Fruit fly (Drosophila melanogaster): Measurements from ENCODE around the gene CG13946.

Gene CG13946

dm6 chr2L:821242-821985 is 45.1 kb downstream of the CG13946 start, which contains the start of gene CG3662 (continued):
- peak; percentile 46; the same call in 1 of the 2 replicates for TF ChIP-seq amos (GFP tag; IDR thresholded peaks at IDR 0.05; ENCODE audit: partially characterized antibody)
- no peak for TF ChIP-seq Usf (GFP tag; optimal IDR thresholded peaks at IDR 0.05)
- TF ChIP-seq CG2202 (tag; optimal IDR thresholded peaks at IDR 0.05): no peak
- no peak for TF ChIP-seq CG1792 (GFP tag; optimal IDR thresholded peaks at IDR 0.05)
- no peak for TF ChIP-seq CG11696 (GFP tag; IDR thresholded peaks at IDR 0.05)
- no peak for TF ChIP-seq lab (GFP tag; optimal IDR thresholded peaks at IDR 0.05)
- no peak for TF ChIP-seq wor (GFP tag; IDR thresholded peaks at IDR 0.05)
- no peak for TF ChIP-seq Awh (GFP tag; IDR thresholded peaks at IDR 0.05)
- TF ChIP-seq CG3407 (GFP tag; optimal IDR thresholded peaks at IDR 0.05): no peak
- TF ChIP-seq zen (tag; optimal IDR thresholded peaks at IDR 0.05): no peak
- TF ChIP-seq stc (GFP tag; IDR thresholded peaks at IDR 0.05): no peak
- peak; percentile 85 for TF ChIP-seq Deaf1 (tag; optimal IDR thresholded peaks at IDR 0.05)
- TF ChIP-seq CTCF (GFP tag; optimal IDR thresholded peaks at IDR 0.05): peak; percentile 40
- TF ChIP-seq pzg (GFP tag; optimal IDR thresholded peaks at IDR 0.05): peak; percentile 95
- TF ChIP-seq CG14441 (GFP tag; IDR thresholded peaks at IDR 0.05): no peak
- TF ChIP-seq D19A (tag; optimal IDR thresholded peaks at IDR 0.05): no peak
- no peak for TF ChIP-seq CG30431 (GFP tag; optimal IDR thresholded peaks at IDR 0.05)
- TF ChIP-seq HLH54F (GFP tag; optimal IDR thresholded peaks at IDR 0.05): no peak
- TF ChIP-seq Rx (GFP tag; IDR thresholded peaks at IDR 0.05): no peak
- no peak for TF ChIP-seq CG6765 (GFP tag; optimal IDR thresholded peaks at IDR 0.05)
- TF ChIP-seq otp (GFP tag; IDR thresholded peaks at IDR 0.05): no peak
- TF ChIP-seq zf30C (GFP tag; optimal IDR thresholded peaks at IDR 0.05): peak; percentile 4
- TF ChIP-seq CG10274 (GFP tag; optimal IDR thresholded peaks at IDR 0.05): no peak
- peak; percentile 97 for TF ChIP-seq CG13624 (GFP tag; optimal IDR thresholded peaks at IDR 0.05)
- no peak for TF ChIP-seq h (optimal IDR thresholded peaks at IDR 0.05)
- TF ChIP-seq Atf3 (GFP tag; optimal IDR thresholded peaks at IDR 0.05): no peak
- TF ChIP-seq sens-2 (GFP tag; IDR thresholded peaks at IDR 0.05): no peak
- TF ChIP-seq tgo (GFP tag; IDR thresholded peaks at IDR 0.05): no peak
- no peak for TF ChIP-seq sd (tag; optimal IDR thresholded peaks at IDR 0.05)
- TF ChIP-seq HLH3B (GFP tag; IDR thresholded peaks at IDR 0.05): no peak
- TF ChIP-seq CG11560 (tag; IDR thresholded peaks at IDR 0.05): no peak
- no peak for TF ChIP-seq pum (GFP tag; optimal IDR thresholded peaks at IDR 0.05)
- no peak for TF ChIP-seq ind (GFP tag; optimal IDR thresholded peaks at IDR 0.05)
- no peak for TF ChIP-seq pros (GFP tag; optimal IDR thresholded peaks at IDR 0.05)
- peak; percentile 5; the same call in 1 of the 3 replicates for TF ChIP-seq Dbx (GFP tag; IDR thresholded peaks at IDR 0.05)
- TF ChIP-seq CG18011 (GFP tag; optimal IDR thresholded peaks at IDR 0.05): no peak
- no peak for TF ChIP-seq CG9932 (GFP tag; IDR thresholded peaks at IDR 0.05)
- TF ChIP-seq CG16779 (GFP tag; IDR thresholded peaks at IDR 0.05): no peak
- TF ChIP-seq CG7372 (GFP tag; IDR thresholded peaks at IDR 0.05): no peak
- TF ChIP-seq slp2 (GFP tag; optimal IDR thresholded peaks at IDR 0.05): no peak
- TF ChIP-seq CG12942 (GFP tag; optimal IDR thresholded peaks at IDR 0.05): no peak
- TF ChIP-seq CG13775 (GFP tag; optimal IDR thresholded peaks at IDR 0.05): no peak
- no peak for TF ChIP-seq HmgD (GFP tag; optimal IDR thresholded peaks at IDR 0.05)
- no peak for TF ChIP-seq jumu (GFP tag; optimal IDR thresholded peaks at IDR 0.05)
- no peak for TF ChIP-seq Fer3 (tag; optimal IDR thresholded peaks at IDR 0.05)
- peak; percentile 15 for TF ChIP-seq CG7987 (GFP tag; optimal IDR thresholded peaks at IDR 0.05)
- no peak for TF ChIP-seq CG17359 (tag; optimal IDR thresholded peaks at IDR 0.05)
- TF ChIP-seq toy (GFP tag; IDR thresholded peaks at IDR 0.05): no peak
- no peak for TF ChIP-seq Ptx1 (GFP tag; IDR thresholded peaks at IDR 0.05)
- TF ChIP-seq CG4360 (GFP tag; IDR thresholded peaks at IDR 0.05): no peak
- no peak for TF ChIP-seq nerfin-2 (GFP tag; IDR thresholded peaks at IDR 0.05; ENCODE audit: partially characterized antibody)
- TF ChIP-seq CG42726 (GFP tag; IDR thresholded peaks at IDR 0.05; ENCODE audit: partially characterized antibody): peak; percentile 49; the same call in 1 of the 2 replicates

Measured in whole organism, embryonic.